Worm (Caenorhabditis elegans): ENCODE data around the gene F26F2.1.

F26F2.1 gene

DNA sequence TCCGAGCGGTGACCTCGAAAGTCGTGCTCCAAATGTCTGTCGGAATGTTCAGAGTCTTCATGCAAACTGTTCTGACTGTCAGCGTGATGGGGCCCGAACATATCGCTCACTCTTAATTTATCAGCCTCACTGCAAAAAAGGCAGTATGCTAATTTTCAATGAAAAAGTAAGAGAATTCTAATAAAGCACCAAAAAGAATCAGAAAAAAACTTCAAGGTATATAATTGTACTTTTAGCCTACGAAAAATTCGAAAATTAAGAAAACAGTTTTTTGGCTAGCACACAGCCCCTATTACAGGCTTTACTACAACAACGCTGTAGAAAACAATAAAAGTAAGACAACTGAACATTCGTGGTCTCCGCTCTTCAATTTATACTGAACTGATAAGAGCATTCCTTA lies at the start of gene F26F2.1:
Gene F26F2.1, minus strand, starts transcription at position 101 of the 400 bp plus-strand sequence.
- TF ChIP-seq ztf-23 (GFP tag; IDR thresholded peaks at IDR 0.05) (no peak), tab-1 (GFP tag; IDR thresholded peaks at IDR 0.05) (no peak), flt-1 (GFP tag; IDR thresholded peaks at IDR 0.05) (no peak), klf-2 (GFP tag; conservative IDR thresholded peaks at IDR 0.05) (no peak), ref-1 (GFP tag; conservative IDR thresholded peaks at IDR 0.05) (no peak), cog-1 (tag; optimal IDR thresholded peaks at IDR 0.05) (no peak), med-1 (GFP tag; optimal IDR thresholded peaks at IDR 0.05; ENCODE audit: insufficient read depth) (no peak), T22C8.4 (GFP tag; IDR thresholded peaks at IDR 0.05) (no peak), ztf-29 (GFP tag; IDR thresholded peaks at IDR 0.05) (no peak)

- no peak for TF ChIP-seq klf-2 (GFP tag; conservative IDR thresholded peaks at IDR 0.05)
- no peak for TF ChIP-seq med-1 (GFP tag; optimal IDR thresholded peaks at IDR 0.05; ENCODE audit: insufficient read depth)
- TF ChIP-seq ztf-23 (GFP tag; IDR thresholded peaks at IDR 0.05), result no peak
- TF ChIP-seq T22C8.4 (GFP tag; IDR thresholded peaks at IDR 0.05), result no peak
- no peak for TF ChIP-seq cog-1 (tag; optimal IDR thresholded peaks at IDR 0.05)
- no peak for TF ChIP-seq ztf-29 (GFP tag; IDR thresholded peaks at IDR 0.05)
- no peak for TF ChIP-seq flt-1 (GFP tag; IDR thresholded peaks at IDR 0.05)
- no peak for TF ChIP-seq ref-1 (GFP tag; conservative IDR thresholded peaks at IDR 0.05)
- no peak for TF ChIP-seq tab-1 (GFP tag; IDR thresholded peaks at IDR 0.05)
Measured at ce11 chrV:20609494-20609893, 47.8 kb upstream of the F26F2.1 start, which contains the start of gene grd-2. TSS of gene grd-2 (plus strand) at chrV:20609794.

DNA sequence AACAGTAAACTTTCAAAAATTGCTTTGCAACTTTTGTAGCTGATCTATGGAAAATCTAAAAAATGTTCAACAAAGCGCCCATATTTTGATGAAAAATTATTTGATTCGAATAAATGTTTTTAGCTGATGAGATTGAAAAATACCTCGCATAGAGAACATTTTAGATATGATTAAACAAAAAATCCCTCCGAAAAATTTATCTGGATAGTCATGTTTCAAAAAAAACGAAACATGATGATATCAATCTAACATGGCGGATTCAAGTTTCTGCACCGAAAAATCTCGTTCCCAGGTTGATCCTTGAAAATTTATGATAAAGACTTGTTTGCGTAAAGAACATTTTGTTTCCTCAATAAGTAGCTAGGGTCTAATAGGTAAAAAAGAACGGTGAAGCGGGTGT lies 47.0 kb upstream of the F26F2.1 start, which contains the start of gene ttr-12:
Gene ttr-12, minus strand, starts transcription at position 101 of the 400 bp plus-strand sequence.
- TF ChIP-seq ztf-29 (GFP tag; IDR thresholded peaks at IDR 0.05) (no peak), klf-2 (GFP tag; conservative IDR thresholded peaks at IDR 0.05) (no peak), flt-1 (GFP tag; IDR thresholded peaks at IDR 0.05) (no peak), ref-1 (GFP tag; conservative IDR thresholded peaks at IDR 0.05) (no peak), med-1 (GFP tag; optimal IDR thresholded peaks at IDR 0.05; ENCODE audit: insufficient read depth) (no peak), tab-1 (GFP tag; IDR thresholded peaks at IDR 0.05) (no peak), ztf-23 (GFP tag; IDR thresholded peaks at IDR 0.05) (no peak), cog-1 (tag; optimal IDR thresholded peaks at IDR 0.05) (no peak), T22C8.4 (GFP tag; IDR thresholded peaks at IDR 0.05) (no peak)

ce11 chrV:20606617-20607016 lies 44.9 kb upstream of the F26F2.1 start, which contains the start of gene F46B3.23:
TSS of gene F46B3.23 (minus strand) at chrV:20606717.
- TF ChIP-seq med-1 (GFP tag; optimal IDR thresholded peaks at IDR 0.05; ENCODE audit: insufficient read depth) (no peak), ztf-23 (GFP tag; IDR thresholded peaks at IDR 0.05) (no peak), tab-1 (GFP tag; IDR thresholded peaks at IDR 0.05) (no peak), T22C8.4 (GFP tag; IDR thresholded peaks at IDR 0.05) (no peak), flt-1 (GFP tag; IDR thresholded peaks at IDR 0.05) (no peak), cog-1 (tag; optimal IDR thresholded peaks at IDR 0.05) (no peak), ref-1 (GFP tag; conservative IDR thresholded peaks at IDR 0.05) (no peak), klf-2 (GFP tag; conservative IDR thresholded peaks at IDR 0.05) (no peak), ztf-29 (GFP tag; IDR thresholded peaks at IDR 0.05) (no peak)

DNA sequence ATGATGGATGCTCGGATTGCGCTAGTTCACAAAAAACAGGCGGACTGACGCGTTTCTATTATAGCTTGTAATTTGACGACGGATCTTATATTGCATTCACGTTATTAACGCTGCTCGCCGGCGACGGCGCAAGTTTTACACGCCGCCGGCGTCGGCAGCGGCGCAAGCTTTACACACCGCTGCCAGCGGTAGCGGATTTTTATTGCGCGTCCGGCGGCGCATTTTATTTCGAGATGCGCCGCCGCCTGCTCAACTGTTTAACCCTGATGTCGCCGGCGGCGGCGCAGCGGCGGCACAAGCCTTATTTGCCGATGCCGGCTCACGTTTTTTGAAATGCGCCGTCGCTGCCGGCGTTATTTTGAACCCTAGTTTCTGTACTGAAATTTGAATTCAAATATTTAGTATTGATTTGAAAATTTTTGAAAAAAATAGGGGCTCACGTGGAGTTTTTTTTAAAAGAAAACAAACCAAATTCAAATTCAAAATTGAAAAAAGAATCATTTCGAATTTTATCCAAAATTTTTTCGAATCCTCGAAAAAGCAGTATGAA lies 43.0 kb upstream of the F26F2.1 start, which contains the start of gene ttr-57:
Gene ttr-57, plus strand, starts transcription at position 500 of the 550 bp plus-strand sequence.
- TF ChIP-seq ref-1 (GFP tag; conservative IDR thresholded peaks at IDR 0.05) (no peak), cog-1 (tag; optimal IDR thresholded peaks at IDR 0.05) (no peak), flt-1 (GFP tag; IDR thresholded peaks at IDR 0.05) (no peak), ztf-29 (GFP tag; IDR thresholded peaks at IDR 0.05) (no peak), T22C8.4 (GFP tag; IDR thresholded peaks at IDR 0.05) (no peak), klf-2 (GFP tag; conservative IDR thresholded peaks at IDR 0.05) (no peak), tab-1 (GFP tag; IDR thresholded peaks at IDR 0.05) (no peak), med-1 (GFP tag; optimal IDR thresholded peaks at IDR 0.05; ENCODE audit: insufficient read depth) (no peak), ztf-23 (GFP tag; IDR thresholded peaks at IDR 0.05) (no peak)

ce11 chrV:20603014-20603413 lies 41.3 kb upstream of the F26F2.1 start, which contains the start of gene ttr-11:
TSS of gene ttr-11 (plus strand) at chrV:20603314.
- TF ChIP-seq ref-1 (GFP tag; conservative IDR thresholded peaks at IDR 0.05), result no peak
- no peak for TF ChIP-seq med-1 (GFP tag; optimal IDR thresholded peaks at IDR 0.05; ENCODE audit: insufficient read depth)
- no peak for TF ChIP-seq ztf-29 (GFP tag; IDR thresholded peaks at IDR 0.05)
- no peak for TF ChIP-seq T22C8.4 (GFP tag; IDR thresholded peaks at IDR 0.05)

- TF ChIP-seq ztf-29 (GFP tag; IDR thresholded peaks at IDR 0.05), result no peak
Measured at ce11 chrV:20600704-20601103, 39.0 kb upstream of the F26F2.1 start.

DNA sequence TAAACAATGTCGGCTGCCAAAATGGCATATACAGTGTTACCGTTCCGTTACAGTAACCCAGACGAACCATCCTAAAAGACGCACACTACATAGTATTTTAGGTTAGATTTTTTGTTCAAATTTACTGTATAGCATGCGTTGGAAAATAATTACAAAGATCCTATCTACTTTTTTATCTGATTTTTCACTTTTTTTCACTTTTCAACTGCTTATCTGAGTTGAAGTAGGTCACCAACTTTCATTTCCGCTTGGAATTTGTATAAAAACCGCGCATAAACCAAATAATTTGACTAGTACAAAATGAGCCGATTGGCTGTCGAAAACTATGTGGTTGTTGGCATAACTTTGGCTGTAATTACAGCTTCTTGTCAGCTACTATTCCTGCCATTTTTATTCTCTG lies 38.1 kb upstream of the F26F2.1 start, which contains the start of gene col-163:
Gene col-163, plus strand, starts transcription at position 301 of the 400 bp plus-strand sequence.
- TF ChIP-seq med-1 (GFP tag; optimal IDR thresholded peaks at IDR 0.05; ENCODE audit: insufficient read depth) (no peak), T22C8.4 (GFP tag; IDR thresholded peaks at IDR 0.05) (no peak), klf-2 (GFP tag; conservative IDR thresholded peaks at IDR 0.05) (no peak), ztf-29 (GFP tag; IDR thresholded peaks at IDR 0.05) (no peak), cog-1 (tag; optimal IDR thresholded peaks at IDR 0.05) (no peak), flt-1 (GFP tag; IDR thresholded peaks at IDR 0.05) (no peak), tab-1 (GFP tag; IDR thresholded peaks at IDR 0.05) (no peak), ztf-23 (GFP tag; IDR thresholded peaks at IDR 0.05) (no peak), ref-1 (GFP tag; conservative IDR thresholded peaks at IDR 0.05) (no peak)

DNA sequence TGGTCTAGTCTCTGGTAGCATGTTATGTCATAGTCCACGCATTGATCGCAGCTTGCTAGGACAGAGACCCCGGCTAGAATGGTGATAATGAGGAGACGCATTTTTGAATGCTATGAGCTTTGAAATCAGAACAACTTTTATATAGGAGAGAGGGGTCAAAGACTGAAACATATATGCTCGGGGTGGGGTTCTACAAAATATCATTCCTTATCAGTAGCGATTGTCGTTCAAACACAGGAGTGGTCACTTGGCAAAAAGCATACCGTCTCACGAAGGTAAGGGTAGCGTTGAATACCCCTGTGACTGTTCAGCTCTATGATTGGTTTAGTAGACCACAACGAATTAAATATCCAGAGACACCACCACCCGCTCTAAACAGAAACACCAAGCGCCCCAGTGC lies 35.4 kb upstream of the F26F2.1 start, which contains the start of gene F46B3.1:
Gene F46B3.1, minus strand, starts transcription at position 101 of the 400 bp plus-strand sequence.
- no peak for TF ChIP-seq T22C8.4 (GFP tag; IDR thresholded peaks at IDR 0.05)
- TF ChIP-seq ztf-23 (GFP tag; IDR thresholded peaks at IDR 0.05), result no peak
- no peak for TF ChIP-seq klf-2 (GFP tag; conservative IDR thresholded peaks at IDR 0.05)
- TF ChIP-seq ztf-29 (GFP tag; IDR thresholded peaks at IDR 0.05), result no peak
- TF ChIP-seq ref-1 (GFP tag; conservative IDR thresholded peaks at IDR 0.05), result no peak

ce11 chrV:20595653-20596052 lies 34.0 kb upstream of the F26F2.1 start, which contains the start of gene F26F2.11:
TSS of gene F26F2.11 (minus strand) at chrV:20595753.
- TF ChIP-seq tab-1 (GFP tag; IDR thresholded peaks at IDR 0.05), result no peak
